Fruit fly (Drosophila melanogaster) whole organism, prepupa: ENCODE measurements around the gene CG11668.

Source experiments
- Ets21C ChIP-seq: fragments of 200-800 bp; sonication (Bioruptor generic); optimal IDR thresholded peaks from 3 replicates; lab custom pipeline; 2016; ENCODE audit warnings: missing biosample characterization, missing genetic modification characterization
- Hr39 ChIP-seq: fragments of 200-800 bp; sonication (Bioruptor generic); optimal IDR thresholded peaks from 2 replicates; lab custom pipeline; 2016; ENCODE audit warnings: missing biosample characterization, missing genetic modification characterization
- spab ChIP-seq: fragments of 200-800 bp; sonication (Bioruptor generic); optimal IDR thresholded peaks from 2 replicates; lab custom pipeline; 2017; ENCODE audit warnings: missing biosample characterization, mild to moderate bottlenecking, missing genetic modification characterization, missing genetic modification reagents
- topi ChIP-seq: fragments of 200-800 bp; sonication (Bioruptor generic); optimal IDR thresholded peaks from 3 replicates; lab custom pipeline; 2016; ENCODE audit warnings: missing biosample characterization, missing genetic modification characterization

dm6 chr3R:13032323-13032722, 5.9 kb upstream of the CG11668 start, which contains the start of gene ry:
- TF ChIP-seq Hr39 (GFP tag; lab: Kevin White, UChicago) (no peak), topi (no peak), spab (GFP tag; lab: Kevin White, UChicago) (no peak), Ets21C (no peak)
